Fruit fly (Drosophila melanogaster): ENCODE measurements around the gene hzg.
A peak's percentile ranks its signal among the peaks of the same experiment; 100 is the strongest.

DNA sequence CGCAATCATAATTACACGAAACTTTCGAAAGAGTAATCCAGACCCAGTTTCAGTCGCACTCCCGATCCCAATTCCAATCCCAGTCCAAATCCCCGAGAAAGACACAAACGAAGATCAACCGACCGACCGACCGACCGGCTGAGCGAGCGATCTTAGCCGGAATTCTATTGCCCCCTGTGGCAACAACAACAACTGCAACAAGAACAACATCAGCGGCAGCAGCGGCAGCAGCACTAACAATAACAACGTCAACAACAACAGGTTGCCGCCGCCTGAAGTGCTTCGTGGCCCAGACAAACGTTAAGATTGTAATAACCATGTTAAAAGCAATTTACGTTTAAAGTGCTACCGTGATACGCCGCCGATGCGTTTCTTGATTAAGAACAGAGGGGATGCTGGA is 14.2 kb upstream of the hzg start:
- TF ChIP-seq Pif1B (GFP tag; optimal IDR thresholded peaks at IDR 0.05) (no peak), CG4496 (GFP tag; IDR thresholded peaks at IDR 0.05) (0 out of 3 replicates have a peak, but pooled peaks have one; percentile 21), CG9948 (tag; optimal IDR thresholded peaks at IDR 0.05) (no peak), CG17806 (tag; optimal IDR thresholded peaks at IDR 0.05) (no peak), fd96Ca (GFP tag; IDR thresholded peaks at IDR 0.05) (no peak), CG8159 (tag; optimal IDR thresholded peaks at IDR 0.05) (no peak)

All from whole organism, pupa.